Worm (Caenorhabditis elegans) whole organism, early embryonic: ENCODE measurements around the gene K10C2.7.

ENCODE experiments used
- B0310.2 ChIP-seq: sonication (generic microtip); optimal IDR thresholded peaks from 2 replicates; lab custom pipeline; 2016; ENCODE audit warnings: mild to moderate bottlenecking, missing genetic modification characterization, missing compliant biosample characterization
- F13C5.2 ChIP-seq: sonication (generic microtip); optimal IDR thresholded peaks from 2 replicates; lab custom pipeline; 2017; ENCODE audit warnings: mild to moderate bottlenecking, missing genetic modification characterization, inconsistent platforms, missing compliant biosample characterization
- aly-1 ChIP-seq: sonication (generic microtip); optimal IDR thresholded peaks from 2 replicates; lab custom pipeline; 2016; ENCODE audit warnings: missing genetic modification characterization, missing compliant biosample characterization
- ama-1 ChIP-seq: fragments of 150-350 bp; optimal IDR thresholded peaks from 2 replicates; lab custom pipeline; 2014
- ceh-13 ChIP-seq: fragments of 200-800 bp; sonication (Bioruptor generic); optimal IDR thresholded peaks from 2 replicates; lab custom pipeline; 2018; ENCODE audit warnings: mild to moderate bottlenecking, missing genetic modification characterization, missing compliant biosample characterization
- ceh-36 ChIP-seq: sonication (generic microtip); optimal IDR thresholded peaks from 2 replicates; lab custom pipeline; 2016; ENCODE audit warnings: missing genetic modification characterization, inconsistent platforms, missing compliant biosample characterization
- ets-7 ChIP-seq: sonication (generic microtip); optimal IDR thresholded peaks from 2 replicates; lab custom pipeline; 2016; ENCODE audit warnings: missing genotype, missing genetic modification characterization, missing compliant biosample characterization
- flt-1 ChIP-seq: fragments of 200-800 bp; sonication (Bioruptor generic); IDR thresholded peaks from 2 replicates; pipeline ENCODE4 v1.3.6; 2022; ENCODE audit warnings: missing genetic modification characterization, missing compliant biosample characterization
- hmbx-1 ChIP-seq: sonication (generic microtip); optimal IDR thresholded peaks from 2 replicates; lab custom pipeline; 2016; ENCODE audit warnings: mild to moderate bottlenecking, missing genetic modification characterization, missing compliant biosample characterization
- hmg-4 ChIP-seq: fragments of 200-800 bp; sonication (Bioruptor generic); optimal IDR thresholded peaks from 2 replicates; lab custom pipeline; 2018; ENCODE audit warnings: mild to moderate bottlenecking, missing genetic modification characterization, missing compliant biosample characterization
- hnd-1 ChIP-seq: sonication (generic microtip); optimal IDR thresholded peaks from 2 replicates; lab custom pipeline; 2016; ENCODE audit warnings: missing genetic modification characterization, missing compliant biosample characterization
- pes-1 ChIP-seq: fragments of 200-800 bp; sonication (Bioruptor generic); IDR thresholded peaks from 2 replicates; pipeline ENCODE4 v1.3.6; 2022; ENCODE audit warnings: missing genetic modification reagents, missing genetic modification characterization, missing compliant biosample characterization
- scrt-1 ChIP-seq: fragments of 200-800 bp; sonication (Bioruptor generic); IDR thresholded peaks from 2 replicates; pipeline ENCODE4 v1.3.6; 2022; ENCODE audit warnings: missing genetic modification characterization, missing compliant biosample characterization
- sea-1 ChIP-seq: fragments of 200-800 bp; sonication (Bioruptor generic); conservative IDR thresholded peaks from 2 replicates; pipeline ENCODE4 v1.3.6; 2022; ENCODE audit warnings: missing genetic modification characterization, missing compliant biosample characterization
- tbx-11 ChIP-seq: fragments of 200-800 bp; sonication (Bioruptor generic); IDR thresholded peaks from 2 replicates; pipeline ENCODE4 v1.3.6; 2022; ENCODE audit warnings: missing genetic modification characterization, missing compliant biosample characterization
- tbx-37 ChIP-seq: fragments of 200-800 bp; sonication (Bioruptor generic); conservative IDR thresholded peaks from 2 replicates; pipeline ENCODE4 v1.3.6; 2022; ENCODE audit warnings: missing genetic modification reagents, missing genetic modification characterization, missing compliant biosample characterization
- tra-4 ChIP-seq: sonication (generic microtip); optimal IDR thresholded peaks from 2 replicates; lab custom pipeline; 2017; ENCODE audit warnings: missing genetic modification characterization, missing compliant biosample characterization

K10C2.7 gene

DNA sequence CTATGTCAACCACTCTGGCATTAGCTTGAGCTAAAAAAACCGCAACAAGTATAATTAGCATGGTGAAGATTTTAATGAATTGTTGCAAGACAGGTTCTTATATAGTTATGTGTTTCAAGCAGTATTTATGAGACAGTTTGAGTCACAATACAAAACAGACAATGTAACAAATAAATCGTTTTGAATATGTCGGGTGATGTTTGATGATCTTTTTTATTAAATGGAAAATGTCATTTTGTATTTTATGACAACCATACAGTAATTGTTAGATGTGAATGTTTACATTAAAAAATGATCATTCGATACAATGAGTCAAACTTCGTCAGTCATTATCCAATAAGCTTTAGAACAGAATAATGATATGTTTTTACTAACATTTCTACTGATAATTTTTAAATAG, at the start of gene K10C2.7:
Gene K10C2.7 (minus strand): TSS at position 101 of the 400 bp plus-strand sequence.
- TF ChIP-seq hnd-1 (no peak), B0310.2 (tag; lab: Kevin White, UChicago) (no peak), ceh-36 (no peak), pes-1 (GFP tag; lab: Robert Waterston, UW) (no peak), F13C5.2 (no peak), ama-1 (lab: Kevin White, UChicago) (no peak), aly-1 (no peak), hmbx-1 (tag; lab: Kevin White, UChicago) (no peak), flt-1 (GFP tag; lab: Robert Waterston, UW) (no peak)

ce11 chrX:6484780-6485179, 41.5 kb upstream of the K10C2.7 start, which contains the start of gene gar-1:
gar-1 (minus strand) TSS chrX:6484880.
- TF ChIP-seq aly-1 (no peak), ama-1 (lab: Kevin White, UChicago) (no peak), tbx-37 (GFP tag; lab: Robert Waterston, UW) (no peak), hmg-4 (GFP tag; lab: Kevin White, UChicago) (no peak), ceh-13 (GFP tag; lab: Kevin White, UChicago) (no peak), B0310.2 (tag; lab: Kevin White, UChicago) (no peak), hnd-1 (no peak), F13C5.2 (no peak), ets-7 (tag; lab: Kevin White, UChicago) (no peak), scrt-1 (GFP tag; lab: Robert Waterston, UW) (no peak), pes-1 (GFP tag; lab: Robert Waterston, UW) (no peak), hmbx-1 (tag; lab: Kevin White, UChicago) (no peak), tbx-11 (GFP tag; lab: Robert Waterston, UW) (no peak), sea-1 (GFP tag; lab: Robert Waterston, UW) (no peak), flt-1 (GFP tag; lab: Robert Waterston, UW) (no peak), tra-4 (tag; lab: Kevin White, UChicago) (no peak), ceh-36 (no peak)

DNA sequence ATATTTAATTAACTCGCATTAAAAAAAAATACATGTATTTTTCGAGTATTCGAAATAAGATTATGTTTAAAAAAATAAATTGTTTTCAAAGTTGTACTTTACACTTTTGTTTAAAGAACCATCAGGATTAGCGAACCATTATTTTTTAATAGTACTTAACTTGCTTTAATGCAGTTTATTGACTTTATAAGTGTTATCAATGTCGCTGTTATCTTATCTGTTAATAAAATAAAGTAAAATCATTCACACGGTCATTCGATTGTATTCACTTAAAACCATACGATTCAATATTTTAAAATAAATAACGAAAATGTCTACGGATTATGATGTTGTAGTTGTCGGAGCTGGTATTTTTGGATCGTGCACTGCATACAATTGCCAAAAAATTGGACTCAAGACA, 33.3 kb upstream of the K10C2.7 start, which contains the start of gene C15B12.1:
Gene C15B12.1 (plus strand): TSS at position 271 of the 400 bp plus-strand sequence.
- no peak for TF ChIP-seq B0310.2 (tag; lab: Kevin White, UChicago)
- TF ChIP-seq hmg-4 (GFP tag; lab: Kevin White, UChicago), result no peak
- TF ChIP-seq pes-1 (GFP tag; lab: Robert Waterston, UW), result no peak
- no peak for TF ChIP-seq ceh-13 (GFP tag; lab: Kevin White, UChicago)
- TF ChIP-seq tbx-37 (GFP tag; lab: Robert Waterston, UW), result no peak
- no peak for TF ChIP-seq tra-4 (tag; lab: Kevin White, UChicago)
- no peak for TF ChIP-seq F13C5.2
- TF ChIP-seq ets-7 (tag; lab: Kevin White, UChicago), result no peak
- no peak for TF ChIP-seq aly-1
- TF ChIP-seq scrt-1 (GFP tag; lab: Robert Waterston, UW), result no peak
- TF ChIP-seq flt-1 (GFP tag; lab: Robert Waterston, UW), result no peak
- no peak for TF ChIP-seq ama-1 (lab: Kevin White, UChicago)
- TF ChIP-seq ceh-36, result no peak
- TF ChIP-seq hmbx-1 (tag; lab: Kevin White, UChicago), result no peak
- TF ChIP-seq hnd-1, result no peak
- no peak for TF ChIP-seq tbx-11 (GFP tag; lab: Robert Waterston, UW)

DNA sequence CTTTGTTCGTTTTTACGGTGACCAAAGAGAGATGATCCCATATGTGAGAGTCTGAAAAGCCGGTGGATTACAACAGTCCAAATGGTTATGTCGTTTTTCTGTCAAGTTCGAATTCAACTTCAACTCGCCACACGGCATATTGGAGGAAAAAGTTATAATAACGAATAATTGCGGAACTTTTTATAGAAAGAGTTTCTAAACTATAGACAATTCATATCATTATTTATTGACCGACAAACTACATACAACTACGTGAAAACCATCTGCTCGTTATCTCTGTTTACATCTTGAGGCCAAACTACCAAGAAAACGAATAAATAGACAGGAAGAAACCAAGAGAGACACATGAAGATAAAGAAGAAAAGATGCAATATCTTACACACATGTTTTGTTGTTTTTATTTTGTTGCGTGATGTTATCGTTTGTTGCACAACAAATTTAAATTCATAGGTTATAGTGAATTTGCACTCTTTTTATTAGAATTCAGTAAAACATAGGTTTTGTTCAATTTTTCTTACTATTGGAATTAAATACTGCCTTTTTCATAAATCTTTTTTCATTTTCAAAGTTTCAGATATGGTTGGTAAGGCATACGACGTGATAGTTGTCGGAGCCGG, 30.5 kb upstream of the K10C2.7 start, which contains the start of the genes C15B12.4 and C15B12.8:
Gene C15B12.4 (minus strand): TSS at position 51 of the 617 bp plus-strand sequence.
Gene C15B12.8 (plus strand): TSS at position 567 of the 617 bp plus-strand sequence.
- TF ChIP-seq ceh-13 (GFP tag; lab: Kevin White, UChicago), result no peak
- TF ChIP-seq tbx-37 (GFP tag; lab: Robert Waterston, UW), result no peak
- TF ChIP-seq sea-1 (GFP tag; lab: Robert Waterston, UW), result no peak
- no peak for TF ChIP-seq ceh-36
- TF ChIP-seq aly-1, result no peak
- no peak for TF ChIP-seq tra-4 (tag; lab: Kevin White, UChicago)
- TF ChIP-seq F13C5.2, result no peak
- TF ChIP-seq hnd-1, result no peak
- TF ChIP-seq pes-1 (GFP tag; lab: Robert Waterston, UW), result no peak

DNA sequence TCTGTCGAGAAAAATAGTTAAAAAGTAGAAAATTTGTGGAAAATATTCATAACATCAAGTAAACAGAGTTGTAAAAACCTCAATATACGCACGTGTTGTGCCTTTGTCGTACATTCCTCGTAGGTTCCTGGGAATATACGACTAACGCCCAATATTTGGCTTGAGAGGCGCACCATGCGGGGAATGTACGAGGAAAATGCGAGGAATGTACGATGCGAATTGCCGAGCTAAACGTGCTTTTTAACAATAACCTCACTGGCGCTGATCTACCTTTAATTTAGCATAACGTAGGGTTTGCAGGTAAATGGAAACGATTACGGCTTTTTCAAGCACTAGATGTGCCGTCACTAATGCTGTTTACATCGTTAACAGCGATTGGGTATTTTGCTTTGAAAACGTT, 25.2 kb upstream of the K10C2.7 start, which contains the start of gene C15B12.9:
Gene C15B12.9 (plus strand): TSS at position 301 of the 400 bp plus-strand sequence.
- no peak for TF ChIP-seq ceh-36
- no peak for TF ChIP-seq scrt-1 (GFP tag; lab: Robert Waterston, UW)
- TF ChIP-seq hmbx-1 (tag; lab: Kevin White, UChicago), result no peak

DNA sequence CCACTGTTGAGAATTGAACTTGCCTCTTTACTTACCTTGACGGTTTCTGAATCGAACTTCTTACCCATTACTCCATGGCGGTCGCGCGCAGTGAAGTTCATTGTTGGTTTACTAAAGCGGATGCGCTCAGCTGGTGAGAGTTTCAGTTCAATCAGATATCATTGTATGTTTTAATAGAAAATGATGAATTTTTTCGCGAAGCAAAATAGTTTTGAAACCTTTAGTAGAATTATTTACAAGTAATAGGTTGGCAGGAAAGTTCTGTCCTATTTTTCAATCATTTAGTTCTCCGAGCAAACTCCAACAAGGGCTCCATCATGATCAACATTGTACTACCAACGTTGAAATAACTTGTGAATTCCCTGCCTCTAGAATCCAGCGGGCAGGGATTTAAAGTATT, 24.2 kb upstream of the K10C2.7 start, which contains the start of gene C15B12.3:
Gene C15B12.3 (minus strand): TSS at position 101 of the 400 bp plus-strand sequence.
- no peak for TF ChIP-seq hnd-1

DNA sequence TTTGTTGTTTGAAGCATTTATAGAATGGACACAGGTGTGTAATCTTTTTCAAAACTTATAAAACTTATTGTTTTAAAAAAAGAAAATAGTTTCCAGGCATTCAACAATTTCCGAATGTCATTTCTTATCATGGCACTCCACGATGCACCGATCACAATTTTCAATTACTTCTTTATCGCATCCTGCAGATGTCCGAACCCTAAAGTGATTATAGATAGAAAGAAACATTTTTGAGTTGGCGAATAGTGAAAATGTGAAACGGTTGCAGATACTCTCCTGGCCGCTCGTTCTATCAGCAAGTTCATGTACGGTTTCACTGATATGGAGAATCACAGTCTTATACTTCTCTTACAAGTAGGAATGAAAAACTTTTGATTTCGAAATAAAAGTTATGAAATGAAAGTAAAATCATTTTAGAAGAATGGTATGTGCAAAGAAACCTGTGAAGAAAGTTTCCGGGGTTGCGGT, 19.8 kb upstream of the K10C2.7 start, which contains the start of gene C15B12.2:
Gene C15B12.2 (plus strand): TSS at position 418 of the 468 bp plus-strand sequence.
- no peak for TF ChIP-seq aly-1
- TF ChIP-seq ets-7 (tag; lab: Kevin White, UChicago), result no peak
- no peak for TF ChIP-seq scrt-1 (GFP tag; lab: Robert Waterston, UW)
- no peak for TF ChIP-seq pes-1 (GFP tag; lab: Robert Waterston, UW)
- no peak for TF ChIP-seq B0310.2 (tag; lab: Kevin White, UChicago)
- no peak for TF ChIP-seq tra-4 (tag; lab: Kevin White, UChicago)
- TF ChIP-seq hmbx-1 (tag; lab: Kevin White, UChicago), result no peak
- no peak for TF ChIP-seq hmg-4 (GFP tag; lab: Kevin White, UChicago)
- no peak for TF ChIP-seq flt-1 (GFP tag; lab: Robert Waterston, UW)
- TF ChIP-seq F13C5.2, result no peak
- TF ChIP-seq hnd-1, result no peak
- TF ChIP-seq sea-1 (GFP tag; lab: Robert Waterston, UW), result no peak
- TF ChIP-seq tbx-37 (GFP tag; lab: Robert Waterston, UW), result no peak
- no peak for TF ChIP-seq tbx-11 (GFP tag; lab: Robert Waterston, UW)
- TF ChIP-seq ceh-36, result no peak
- no peak for TF ChIP-seq ceh-13 (GFP tag; lab: Kevin White, UChicago)
- no peak for TF ChIP-seq ama-1 (lab: Kevin White, UChicago)
